Worm (Caenorhabditis elegans): ENCODE measurements around the gene nhr-110.

ce11 chrV:1600561-1601088 lies 23.6 kb downstream of the nhr-110 start, which contains the start of gene F16B4.2:
- TF ChIP-seq ztf-11 (tag; optimal IDR thresholded peaks at IDR 0.05), result no peak
- no peak for TF ChIP-seq ceh-82 (tag; optimal IDR thresholded peaks at IDR 0.05)
- TF ChIP-seq tra-1 (GFP tag; IDR thresholded peaks at IDR 0.05), result no peak
- TF ChIP-seq saeg-2 (GFP tag; IDR thresholded peaks at IDR 0.05), result no peak
- no peak for TF ChIP-seq lim-7 (GFP tag; IDR thresholded peaks at IDR 0.05)

Data from whole organism, L4 larva.